Worm (Caenorhabditis elegans) whole organism, late embryonic: ENCODE measurements around the gene nasp-1.

Experiments used
- C38D4.7 ChIP-seq: fragments of 200-800 bp; sonication (Bioruptor generic); optimal IDR thresholded peaks from 2 replicates; lab custom pipeline; 2018; ENCODE audit warnings: mild to moderate bottlenecking, missing genetic modification characterization, moderate library complexity, missing compliant biosample characterization
- F13H6.1 ChIP-seq: sonication (generic microtip); optimal IDR thresholded peaks from 2 replicates; lab custom pipeline; 2016; ENCODE audit warnings: missing genetic modification characterization, missing compliant biosample characterization
- ama-1 ChIP-seq: fragments of 150-350 bp; optimal IDR thresholded peaks from 2 replicates; lab custom pipeline; 2014
- ceh-22 ChIP-seq: sonication (generic microtip); optimal IDR thresholded peaks from 2 replicates; lab custom pipeline; 2017; ENCODE audit warnings: missing biosample characterization, missing genetic modification characterization
- ceh-31 ChIP-seq: sonication (generic microtip); optimal IDR thresholded peaks from 2 replicates; lab custom pipeline; 2016; ENCODE audit warnings: missing genetic modification characterization, missing compliant biosample characterization
- elt-2 ChIP-seq: sonication (generic microtip); optimal IDR thresholded peaks from 2 replicates; lab custom pipeline; 2016; ENCODE audit warnings: missing genetic modification reagents, missing genetic modification characterization, missing compliant biosample characterization
- fkh-10 ChIP-seq: fragments of 150-350 bp; optimal IDR thresholded peaks from 2 replicates; lab custom pipeline; 2014; ENCODE audit warnings: missing biosample characterization, missing genetic modification reagents, missing genetic modification characterization
- hlh-15 ChIP-seq: sonication (generic microtip); optimal IDR thresholded peaks from 2 replicates; lab custom pipeline; 2016; ENCODE audit warnings: missing genetic modification characterization, missing compliant biosample characterization
- lin-11 ChIP-seq: fragments of 200-800 bp; sonication (Bioruptor generic); optimal IDR thresholded peaks from 2 replicates; lab custom pipeline; 2018; ENCODE audit warnings: mild to moderate bottlenecking, missing genetic modification characterization, missing compliant biosample characterization
- npax-4 ChIP-seq: sonication (generic microtip); optimal IDR thresholded peaks from 2 replicates; lab custom pipeline; 2016; ENCODE audit warnings: missing genetic modification characterization, missing compliant biosample characterization
- pqm-1 ChIP-seq: sonication (generic microtip); optimal IDR thresholded peaks from 2 replicates; lab custom pipeline; 2016; ENCODE audit warnings: missing genetic modification characterization, missing compliant biosample characterization

DNA sequence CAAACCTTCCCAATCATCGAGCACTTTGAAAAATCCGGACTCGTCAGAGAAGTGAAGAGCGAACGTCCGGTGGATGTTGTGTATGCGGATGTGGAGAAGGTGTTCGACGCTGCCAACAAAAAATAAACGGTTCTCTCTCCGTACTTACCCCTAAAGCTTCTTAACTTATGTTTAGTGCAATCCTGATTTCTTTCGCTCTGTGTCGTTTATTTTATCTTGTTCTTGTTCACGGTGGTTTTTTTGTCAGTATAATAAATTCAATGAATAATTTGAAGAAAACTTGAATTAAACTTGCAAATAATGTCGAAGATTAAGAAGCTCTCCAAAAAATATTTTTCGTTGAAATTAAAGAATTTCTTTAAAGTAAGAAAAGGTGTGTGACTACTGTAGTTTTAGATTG is 22.6 kb downstream of the nasp-1 start, which contains the start of gene F40F8.3:
- no peak for TF ChIP-seq pqm-1 (tag; lab: Kevin White, UChicago)
- TF ChIP-seq npax-4 (tag; lab: Kevin White, UChicago): no peak
- no peak for TF ChIP-seq F13H6.1 (tag; lab: Kevin White, UChicago)
- no peak for TF ChIP-seq ama-1 (lab: Kevin White, UChicago)
- no peak for TF ChIP-seq elt-2
- TF ChIP-seq lin-11: no peak
- no peak for TF ChIP-seq C38D4.7 (GFP tag; lab: Kevin White, UChicago)
- no peak for TF ChIP-seq ceh-22 (tag; lab: Kevin White, UChicago)
- no peak for TF ChIP-seq ceh-31 (tag; lab: Kevin White, UChicago)
- no peak for TF ChIP-seq fkh-10 (GFP tag; lab: Kevin White, UChicago)
- TF ChIP-seq hlh-15 (tag; lab: Kevin White, UChicago): no peak
